Worm (Caenorhabditis elegans) whole organism, mixed stage, embryonic: ENCODE results near the gene sel-2.
A peak's percentile ranks its signal among the peaks of the same experiment; 100 is the strongest.

Experiments
- M03D4.4 ChIP-seq: sonication (generic microtip); optimal IDR thresholded peaks from 2 replicates; lab custom pipeline; 2017; ENCODE audit warnings: mild to moderate bottlenecking, missing genetic modification characterization, missing compliant biosample characterization
- bed-3 ChIP-seq: fragments of 200-800 bp; sonication (Bioruptor generic); optimal IDR thresholded peaks from 3 replicates; lab custom pipeline; 2018; ENCODE audit warnings: mild to moderate bottlenecking, missing genetic modification characterization, moderate library complexity, missing compliant biosample characterization
- blmp-1 ChIP-seq: fragments of 150-350 bp; optimal IDR thresholded peaks from 2 replicates; lab custom pipeline; 2014; ENCODE audit warnings: missing biosample characterization, missing genetic modification characterization
- ceh-39 ChIP-seq: fragments of 150-350 bp; optimal IDR thresholded peaks from 2 replicates; lab custom pipeline; 2014; ENCODE audit warnings: missing biosample characterization, missing genetic modification characterization
- ceh-43 ChIP-seq: fragments of 200-800 bp; sonication (Bioruptor generic); optimal IDR thresholded peaks from 2 replicates; lab custom pipeline; 2018; ENCODE audit warnings: mild to moderate bottlenecking, missing genetic modification characterization, moderate library complexity, missing compliant biosample characterization
- ceh-83 ChIP-seq: fragments of 200-800 bp; sonication (Bioruptor generic); optimal IDR thresholded peaks from 2 replicates; lab custom pipeline; 2018; ENCODE audit warnings: mild to moderate bottlenecking, missing genetic modification characterization, missing compliant biosample characterization
- ces-1 ChIP-seq: fragments of 150-350 bp; optimal IDR thresholded peaks from 2 replicates; lab custom pipeline; 2014; ENCODE audit warnings: missing biosample characterization, missing genetic modification reagents, missing genetic modification characterization
- cnd-1 ChIP-seq: fragments of 200-800 bp; sonication (Bioruptor generic); optimal IDR thresholded peaks from 2 replicates; lab custom pipeline; 2018; ENCODE audit warnings: mild to moderate bottlenecking, missing genetic modification characterization, missing compliant biosample characterization
- elt-1 ChIP-seq: sonication (generic microtip); optimal IDR thresholded peaks from 2 replicates; lab custom pipeline; 2017; ENCODE audit warnings: missing genetic modification characterization, mild to moderate bottlenecking, missing compliant biosample characterization, antibody characterized with exemption, moderate library complexity, borderline replicate concordance; ENCODE audit not compliant: insufficient read depth
- ham-2 ChIP-seq: fragments of 200-800 bp; sonication (Bioruptor generic); optimal IDR thresholded peaks from 2 replicates; lab custom pipeline; 2018; ENCODE audit warnings: mild to moderate bottlenecking, missing genetic modification characterization, missing compliant biosample characterization
- hlh-1 ChIP-seq: fragments of 150-350 bp; optimal IDR thresholded peaks from 2 replicates; lab custom pipeline; 2014; ENCODE audit warnings: missing biosample characterization, missing genetic modification reagents, missing genetic modification characterization
- lin-13 ChIP-seq: fragments of 150-350 bp; optimal IDR thresholded peaks from 2 replicates; lab custom pipeline; 2014; ENCODE audit warnings: missing biosample characterization, missing genetic modification characterization
- lin-32 ChIP-seq: fragments of 200-800 bp; sonication (Bioruptor generic); optimal IDR thresholded peaks from 2 replicates; lab custom pipeline; 2018; ENCODE audit warnings: mild to moderate bottlenecking, missing genetic modification characterization, missing compliant biosample characterization
- lsy-2 ChIP-seq: fragments of 150-350 bp; optimal IDR thresholded peaks from 2 replicates; lab custom pipeline; 2014; ENCODE audit warnings: missing biosample characterization, missing genetic modification characterization
- mab-5 ChIP-seq: fragments of 150-350 bp; optimal IDR thresholded peaks from 2 replicates; lab custom pipeline; 2014; ENCODE audit warnings: missing biosample characterization, missing genetic modification characterization
- nhr-12 ChIP-seq: fragments of 150-350 bp; optimal IDR thresholded peaks from 2 replicates; lab custom pipeline; 2014; ENCODE audit warnings: missing biosample characterization, missing genetic modification characterization
- nhr-2 ChIP-seq: fragments of 150-350 bp; optimal IDR thresholded peaks from 2 replicates; lab custom pipeline; 2014; ENCODE audit warnings: missing biosample characterization, missing genetic modification characterization
- nhr-237 ChIP-seq: fragments of 150-350 bp; optimal IDR thresholded peaks from 2 replicates; lab custom pipeline; 2014; ENCODE audit warnings: missing biosample characterization, missing genetic modification characterization
- pha-4 ChIP-seq: fragments of 150-350 bp; optimal IDR thresholded peaks from 2 replicates; lab custom pipeline; 2018; ENCODE audit warnings: missing biosample characterization, missing genetic modification reagents, missing genetic modification characterization
- snpc-4 ChIP-seq: fragments of 150-350 bp; optimal IDR thresholded peaks from 2 replicates; lab custom pipeline; 2014; ENCODE audit warnings: missing biosample characterization, missing genetic modification characterization
- sptf-1 ChIP-seq: sonication (generic microtip); optimal IDR thresholded peaks from 2 replicates; lab custom pipeline; 2017; ENCODE audit warnings: mild to moderate bottlenecking, missing genetic modification characterization, moderate library complexity, missing compliant biosample characterization
- tbx-8 ChIP-seq: fragments of 200-800 bp; sonication (Bioruptor generic); optimal IDR thresholded peaks from 2 replicates; lab custom pipeline; 2018; ENCODE audit warnings: mild to moderate bottlenecking, missing genetic modification characterization, moderate library complexity, missing compliant biosample characterization
- unc-120 ChIP-seq: sonication (generic microtip); optimal IDR thresholded peaks from 2 replicates; lab custom pipeline; 2017; ENCODE audit warnings: missing genetic modification characterization, missing compliant biosample characterization; ENCODE audit not compliant: poor library complexity, severe bottlenecking
- unc-39 ChIP-seq: fragments of 150-350 bp; optimal IDR thresholded peaks from 2 replicates; lab custom pipeline; 2014; ENCODE audit warnings: missing biosample characterization, missing genetic modification characterization
- unc-62 ChIP-seq: fragments of 150-350 bp; optimal IDR thresholded peaks from 2 replicates; lab custom pipeline; 2014; ENCODE audit warnings: missing biosample characterization, missing genetic modification reagents, missing genetic modification characterization
- zip-8 ChIP-seq: fragments of 150-350 bp; optimal IDR thresholded peaks from 2 replicates; lab custom pipeline; 2014; ENCODE audit warnings: missing biosample characterization, missing genetic modification characterization
- ztf-11 ChIP-seq: fragments of 150-350 bp; optimal IDR thresholded peaks from 2 replicates; lab custom pipeline; 2014; ENCODE audit warnings: missing biosample characterization, missing genetic modification characterization

Gene sel-2

ce11 chrIII:4612334-4612953, at the start of gene sel-2:
Gene sel-2, minus strand, starts transcription at chrIII:4612384.
- TF ChIP-seq bed-3 = no peak
- TF ChIP-seq cnd-1 (tag; lab: Kevin White, UChicago) = peak; percentile 9
- peak; percentile 80 for TF ChIP-seq unc-120 (tag; lab: Kevin White, UChicago)
- TF ChIP-seq lin-32 = no peak
- TF ChIP-seq pha-4 = peak; percentile 57
- no peak for TF ChIP-seq mab-5
- TF ChIP-seq nhr-2 (tag; lab: Kevin White, UChicago) = peak; percentile 62
- no peak for TF ChIP-seq unc-62 (GFP tag; lab: Kevin White, UChicago)
- peak; percentile 39 for TF ChIP-seq sptf-1 (tag; lab: Kevin White, UChicago)
- peak; percentile 69 for TF ChIP-seq ces-1 (GFP tag; lab: Kevin White, UChicago)
- no peak for TF ChIP-seq blmp-1 (tag; lab: Kevin White, UChicago)
- no peak for TF ChIP-seq nhr-12 (tag; lab: Kevin White, UChicago)
- TF ChIP-seq, all 35 proteins: peak for 6

ce11 chrIII:4659426-4659825, 47.2 kb upstream of the sel-2 start:
- TF ChIP-seq pha-4 (no peak), hlh-1 (tag; lab: Kevin White, UChicago) (no peak), unc-39 (tag; lab: Kevin White, UChicago) (no peak), sptf-1 (tag; lab: Kevin White, UChicago) (no peak), lsy-2 (no peak), lin-13 (tag; lab: Kevin White, UChicago) (no peak), ces-1 (GFP tag; lab: Kevin White, UChicago) (no peak), ztf-11 (no peak), elt-1 (tag; lab: Kevin White, UChicago) (no peak), zip-8 (tag; lab: Kevin White, UChicago) (no peak), snpc-4 (tag; lab: Kevin White, UChicago) (no peak), ceh-39 (tag; lab: Kevin White, UChicago) (no peak), M03D4.4 (tag; lab: Kevin White, UChicago) (no peak), mab-5 (no peak), unc-120 (tag; lab: Kevin White, UChicago) (no peak), bed-3 (no peak)

- TF ChIP-seq ces-1 (GFP tag; lab: Kevin White, UChicago) (peak; percentile 16), nhr-2 (tag; lab: Kevin White, UChicago) (no peak)
These were observed 46.2 kb upstream of the sel-2 start, which contains the start of gene cdka-1 for ce11 chrIII:4658384-4658844. Gene cdka-1, plus strand, starts transcription at chrIII:4658794.

- TF ChIP-seq elt-1 (tag; lab: Kevin White, UChicago) (no peak), ces-1 (GFP tag; lab: Kevin White, UChicago) (peak; percentile 75)
These were observed 45.2 kb upstream of the sel-2 start for ce11 chrIII:4657386-4657785.

- TF ChIP-seq ces-1 (GFP tag; lab: Kevin White, UChicago) (peak; percentile 70), pha-4 (no peak)
- TF ChIP-seq, all 35 proteins: peak for 1
These were observed 44.2 kb upstream of the sel-2 start for ce11 chrIII:4656415-4656814.

ce11 chrIII:4655402-4655801, 43.2 kb upstream of the sel-2 start, which contains the start of gene T23F11.2:
Gene T23F11.2, minus strand, starts transcription at chrIII:4655502.
- no peak for TF ChIP-seq ceh-39 (tag; lab: Kevin White, UChicago)
- TF ChIP-seq blmp-1 (tag; lab: Kevin White, UChicago) = no peak
- no peak for TF ChIP-seq lsy-2
- no peak for TF ChIP-seq hlh-1 (tag; lab: Kevin White, UChicago)
- no peak for TF ChIP-seq ztf-11
- TF ChIP-seq cnd-1 (tag; lab: Kevin White, UChicago) = no peak
- TF ChIP-seq tbx-8 (GFP tag; lab: Kevin White, UChicago) = no peak

- no peak for TF ChIP-seq unc-120 (tag; lab: Kevin White, UChicago)
- no peak for TF ChIP-seq ceh-43 (GFP tag; lab: Kevin White, UChicago)
- TF ChIP-seq lsy-2 = no peak
- no peak for TF ChIP-seq nhr-237
- TF ChIP-seq pha-4 = no peak
- no peak for TF ChIP-seq hlh-1 (tag; lab: Kevin White, UChicago)
- TF ChIP-seq ztf-11 = no peak
- TF ChIP-seq snpc-4 (tag; lab: Kevin White, UChicago) = no peak
- TF ChIP-seq bed-3 = no peak
- TF ChIP-seq ham-2 (GFP tag; lab: Kevin White, UChicago) = no peak
- no peak for TF ChIP-seq lin-13 (tag; lab: Kevin White, UChicago)
- no peak for TF ChIP-seq ceh-83 (GFP tag; lab: Kevin White, UChicago)
- TF ChIP-seq unc-62 (GFP tag; lab: Kevin White, UChicago) = no peak
- TF ChIP-seq, all 35 proteins: peak for 0
These were observed 41.7 kb upstream of the sel-2 start for ce11 chrIII:4653912-4654311.
